Worm (Caenorhabditis elegans): ENCODE measurements around the gene sas-4.
"Not testable (repeated sequence)": the region's sequence is repeated elsewhere in the genome, so short reads cannot be mapped to it uniquely, and the experiment has no call there.

sas-4 gene

DNA sequence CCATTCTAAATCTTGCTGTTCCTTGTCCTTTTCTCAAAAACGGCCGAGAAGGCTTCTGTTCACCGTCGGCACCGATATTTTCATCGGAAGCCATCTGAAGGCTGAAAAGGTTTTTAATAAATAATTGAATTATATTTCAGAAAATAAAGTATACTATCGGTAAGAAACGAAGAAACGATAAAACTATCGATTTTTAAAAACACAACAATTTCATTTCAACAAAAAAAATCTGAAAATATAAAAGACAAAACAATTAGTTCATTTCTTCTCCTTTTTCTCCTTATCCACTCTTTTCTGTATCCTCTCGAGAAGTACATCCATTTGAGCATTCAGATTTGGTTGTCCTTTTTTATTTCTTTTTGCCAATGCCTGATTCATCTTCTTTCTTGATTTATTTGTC is at the start of gene sas-4:
sas-4 (minus strand) TSS at position 101 of the 400 bp plus-strand sequence.
- TF ChIP-seq sea-1 (GFP tag; conservative IDR thresholded peaks at IDR 0.05), result no peak
- TF ChIP-seq ama-1 (optimal IDR thresholded peaks at IDR 0.05), result no peak
- no peak for TF ChIP-seq hmg-4 (GFP tag; optimal IDR thresholded peaks at IDR 0.05)
- no peak for TF ChIP-seq hnd-1 (tag; optimal IDR thresholded peaks at IDR 0.05)
- no peak for TF ChIP-seq ceh-13 (GFP tag; optimal IDR thresholded peaks at IDR 0.05)
- TF ChIP-seq ceh-36 (tag; optimal IDR thresholded peaks at IDR 0.05), result no peak

DNA sequence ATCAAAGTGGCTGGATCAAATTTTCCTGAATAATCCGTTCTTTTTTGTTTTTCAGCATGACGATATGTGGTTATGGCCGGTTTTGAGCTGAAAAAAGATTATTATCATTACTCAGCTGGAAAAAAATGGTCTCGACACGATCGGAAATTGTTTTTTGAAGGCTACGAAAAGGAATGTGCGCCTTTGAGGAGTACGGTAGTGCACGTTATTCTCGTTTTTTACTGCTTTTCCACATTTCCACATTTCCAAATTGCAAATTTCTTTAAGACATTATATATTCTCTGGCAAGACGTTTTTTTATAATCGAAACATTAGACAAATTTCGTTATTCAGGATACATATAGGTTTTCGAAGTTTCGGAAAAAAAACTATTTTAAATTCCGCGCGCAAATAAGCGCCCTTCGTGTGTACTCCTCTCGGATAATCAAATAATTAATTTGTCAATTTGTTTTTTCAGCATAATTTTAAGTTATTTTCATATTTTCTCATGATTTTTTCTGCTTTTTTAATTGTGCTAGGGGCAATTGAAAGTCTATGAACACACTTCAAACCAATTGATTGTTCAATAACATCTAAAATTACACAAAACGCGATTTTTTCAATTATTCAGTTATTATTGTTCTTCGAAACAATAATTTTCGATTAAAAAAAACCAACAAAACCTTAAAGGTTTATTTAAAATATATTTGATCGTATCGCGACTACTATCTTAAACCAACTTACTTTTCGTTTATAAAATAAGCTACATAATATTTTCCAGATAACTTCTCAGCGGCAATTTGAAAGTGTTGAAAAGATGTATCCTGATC is 45.1 kb upstream of the sas-4 start, which contains the start of gene R05D3.3:
R05D3.3 (plus strand) TSS at position 759 of the 809 bp plus-strand sequence.
- TF ChIP-seq B0310.2 (tag; optimal IDR thresholded peaks at IDR 0.05) (no peak), hnd-1 (tag; optimal IDR thresholded peaks at IDR 0.05) (no peak), tra-4 (tag; optimal IDR thresholded peaks at IDR 0.05) (no peak), aly-1 (tag; optimal IDR thresholded peaks at IDR 0.05) (no peak), hmbx-1 (tag; optimal IDR thresholded peaks at IDR 0.05) (no peak), hmg-4 (GFP tag; optimal IDR thresholded peaks at IDR 0.05) (no peak), ets-7 (tag; optimal IDR thresholded peaks at IDR 0.05) (no peak), ceh-13 (GFP tag; optimal IDR thresholded peaks at IDR 0.05) (no peak), tbx-37 (GFP tag; conservative IDR thresholded peaks at IDR 0.05) (no peak), ama-1 (optimal IDR thresholded peaks at IDR 0.05) (no peak), F13C5.2 (tag; optimal IDR thresholded peaks at IDR 0.05) (no peak)

DNA sequence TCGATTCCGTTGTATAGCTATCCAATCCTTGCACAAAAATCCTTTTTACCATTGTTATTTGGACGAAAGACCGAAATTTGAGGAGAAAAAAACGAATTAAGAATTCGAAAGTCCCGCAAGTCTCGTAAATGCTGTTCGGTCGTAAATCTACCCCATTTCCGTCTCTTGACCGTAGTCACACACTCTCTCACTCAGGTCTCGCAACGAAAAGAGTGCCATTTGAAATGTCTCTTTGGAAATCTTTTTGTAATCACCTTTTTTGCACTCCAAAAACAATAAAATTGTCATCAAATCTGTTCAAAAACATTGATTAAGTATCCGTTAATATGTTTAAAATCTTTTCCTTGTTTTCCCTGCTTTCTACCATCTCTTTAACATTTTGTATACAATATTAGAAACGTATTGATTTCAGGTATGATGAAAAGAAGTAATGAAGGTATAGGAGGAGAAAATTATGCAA is 39.9 kb upstream of the sas-4 start, which contains the start of the genes R05D3.8 and rfp-1:
R05D3.8 (minus strand) TSS at position 115 of the 460 bp plus-strand sequence.
rfp-1 (plus strand) TSS at position 410 of the 460 bp plus-strand sequence.
- TF ChIP-seq sea-1 (GFP tag; conservative IDR thresholded peaks at IDR 0.05) (no peak), aly-1 (tag; optimal IDR thresholded peaks at IDR 0.05) (no peak), ceh-13 (GFP tag; optimal IDR thresholded peaks at IDR 0.05) (no peak)

DNA sequence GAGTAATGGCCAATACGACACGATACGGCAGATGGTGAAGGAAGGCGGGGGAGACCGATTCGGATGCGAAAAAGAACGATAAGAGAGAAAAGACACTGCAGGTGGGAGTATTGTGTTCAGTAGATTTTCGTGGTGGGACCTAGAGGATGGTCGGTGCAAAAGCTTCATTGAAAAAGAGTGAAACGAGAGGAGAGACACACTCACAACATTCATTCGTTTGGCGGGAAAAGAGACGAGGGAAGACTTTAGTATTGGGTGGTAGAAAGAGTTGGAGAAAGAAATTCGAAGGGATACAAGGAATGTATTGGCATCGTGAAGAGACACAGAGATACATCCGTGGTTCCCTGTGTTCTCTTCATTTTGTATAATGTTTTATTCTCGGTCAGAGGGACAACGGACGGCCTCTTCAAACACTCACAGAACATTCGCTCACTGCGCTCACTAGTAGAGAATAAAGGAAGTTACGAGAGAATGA is 38.1 kb upstream of the sas-4 start:
- TF ChIP-seq hmg-4 (GFP tag; optimal IDR thresholded peaks at IDR 0.05) (peak; percentile 78), sea-1 (GFP tag; conservative IDR thresholded peaks at IDR 0.05) (no peak), aly-1 (tag; optimal IDR thresholded peaks at IDR 0.05) (peak; percentile 72), F13C5.2 (tag; optimal IDR thresholded peaks at IDR 0.05) (peak; percentile 49), ceh-13 (GFP tag; optimal IDR thresholded peaks at IDR 0.05) (no peak)

DNA sequence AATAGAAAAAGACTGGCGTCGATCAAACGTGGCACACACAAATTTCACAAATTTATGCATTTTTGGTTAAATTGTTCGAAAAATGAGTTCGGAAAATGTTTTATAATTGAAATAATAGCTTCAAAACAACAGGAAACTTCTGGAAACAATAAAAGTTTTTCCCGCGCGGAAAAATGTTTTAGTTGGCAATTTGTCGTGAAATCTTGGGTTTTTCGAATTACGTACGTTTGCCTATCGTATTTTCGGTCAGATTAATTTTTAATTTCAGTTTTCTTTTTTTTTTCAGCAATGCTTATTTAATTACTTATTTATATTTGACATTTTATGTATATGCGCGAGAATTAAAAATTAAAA is 37.1 kb upstream of the sas-4 start:
- TF ChIP-seq ama-1 (optimal IDR thresholded peaks at IDR 0.05) (no peak), scrt-1 (GFP tag; IDR thresholded peaks at IDR 0.05) (no peak), tbx-11 (GFP tag; IDR thresholded peaks at IDR 0.05) (no peak), flt-1 (GFP tag; IDR thresholded peaks at IDR 0.05) (no peak), hmg-4 (GFP tag; optimal IDR thresholded peaks at IDR 0.05) (no peak), hnd-1 (tag; optimal IDR thresholded peaks at IDR 0.05) (no peak), ets-7 (tag; optimal IDR thresholded peaks at IDR 0.05) (no peak), sea-1 (GFP tag; conservative IDR thresholded peaks at IDR 0.05) (no peak)

DNA sequence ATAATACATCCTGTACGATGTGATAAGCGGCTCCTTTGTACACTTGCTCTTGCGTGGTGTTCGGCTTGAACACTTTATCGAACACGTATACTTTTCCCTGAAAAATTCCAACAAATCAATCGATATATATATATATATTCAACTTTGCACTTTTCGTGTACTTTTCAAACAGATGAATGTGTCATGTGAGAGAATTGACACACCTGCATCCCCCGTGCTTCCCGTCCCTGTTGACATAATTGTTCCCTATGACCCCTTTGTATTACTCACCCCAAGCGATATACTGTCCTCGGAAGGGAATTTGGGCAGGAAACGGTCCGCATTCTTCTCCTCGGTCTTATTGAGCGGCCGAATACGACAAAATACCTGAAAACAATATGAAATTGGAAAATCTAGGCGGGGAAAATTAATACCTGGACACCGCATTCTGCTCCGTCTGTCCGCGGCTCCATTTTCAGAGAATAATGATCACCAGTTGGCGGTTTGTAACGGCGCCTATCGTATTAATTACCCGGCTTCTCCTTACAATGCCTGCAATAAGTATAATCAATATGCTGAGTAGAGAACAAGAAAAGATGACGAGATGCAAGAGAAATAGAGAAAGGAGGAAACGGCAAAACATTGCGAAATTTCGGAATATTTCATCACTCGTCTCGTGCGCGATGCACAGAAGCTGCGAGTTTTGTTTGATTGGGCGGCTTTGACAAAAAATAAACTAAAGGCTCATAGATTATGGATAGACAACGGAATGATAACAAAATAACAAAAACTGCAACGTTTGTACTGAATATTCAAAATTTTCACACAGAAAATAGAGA is 36.5 kb upstream of the sas-4 start, which contains the start of gene unc-116:
unc-116 (minus strand) TSS at position 531 of the 818 bp plus-strand sequence.
- TF ChIP-seq ceh-36 (tag; optimal IDR thresholded peaks at IDR 0.05) (no peak), hmbx-1 (tag; optimal IDR thresholded peaks at IDR 0.05) (no peak), ets-7 (tag; optimal IDR thresholded peaks at IDR 0.05) (no peak), hmg-4 (GFP tag; optimal IDR thresholded peaks at IDR 0.05) (peak; percentile 63), tbx-37 (GFP tag; conservative IDR thresholded peaks at IDR 0.05) (no peak), sea-1 (GFP tag; conservative IDR thresholded peaks at IDR 0.05) (no peak)

DNA sequence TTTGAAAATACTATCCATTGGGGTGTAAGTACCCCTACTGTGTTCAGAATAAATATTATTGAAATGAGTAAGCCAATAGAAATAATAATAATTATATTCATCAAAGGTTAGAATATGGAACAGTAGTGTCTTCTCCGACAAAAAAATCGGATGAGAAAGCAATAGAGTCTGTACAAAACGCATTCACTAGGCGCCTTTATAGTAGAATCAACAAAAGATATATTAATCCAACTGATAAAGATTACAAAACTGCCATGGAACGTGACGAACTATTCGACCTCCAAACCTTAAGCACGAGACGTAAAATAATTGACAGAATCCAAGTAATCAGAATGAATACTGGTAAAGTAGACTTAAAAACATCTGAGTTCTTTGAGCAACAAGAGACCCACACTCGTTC is 29.4 kb upstream of the sas-4 start, which contains the start of gene clc-29:
clc-29 (minus strand) TSS at position 101 of the 400 bp plus-strand sequence.
- TF ChIP-seq scrt-1 (GFP tag; IDR thresholded peaks at IDR 0.05); ama-1 (optimal IDR thresholded peaks at IDR 0.05); B0310.2 (tag; optimal IDR thresholded peaks at IDR 0.05): not testable (repeated sequence)

DNA sequence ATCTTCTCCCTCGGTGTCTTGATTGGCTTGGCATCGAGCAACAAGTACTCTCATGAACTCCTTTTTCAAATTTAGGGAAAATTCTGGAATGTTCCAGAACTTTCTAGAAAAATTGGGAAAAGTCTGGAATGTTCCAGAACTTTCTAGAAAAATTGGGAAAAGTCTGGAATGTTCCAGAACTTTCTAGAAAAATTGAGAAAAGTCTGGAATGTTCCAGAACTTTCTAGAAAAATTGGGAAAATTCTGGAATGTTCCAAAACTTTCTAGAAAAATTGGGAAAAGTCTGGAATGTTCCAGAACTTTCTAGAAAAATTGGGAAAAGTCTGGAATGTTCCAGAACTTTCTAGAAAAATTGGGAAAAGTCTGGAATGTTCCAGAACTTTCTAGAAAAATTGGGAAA is 25.9 kb upstream of the sas-4 start, which contains the start of gene ZC262.7:
ZC262.7 (minus strand) TSS at position 54 of the 400 bp plus-strand sequence.
- TF ChIP-seq tra-4 (tag; optimal IDR thresholded peaks at IDR 0.05); tbx-37 (GFP tag; conservative IDR thresholded peaks at IDR 0.05); hnd-1 (tag; optimal IDR thresholded peaks at IDR 0.05): not testable (repeated sequence)
